Fruit fly (Drosophila melanogaster) whole organism, embryonic: ENCODE measurements around the gene CG14515.

Experiments used
- Ada2b ChIP-seq: fragments of 200-800 bp; sonication (Bioruptor generic); IDR thresholded peaks from 2 replicates; pipeline ENCODE4 v1.3.6; 2022; ENCODE audit warnings: missing biosample characterization, missing genetic modification characterization
- Blimp-1 ChIP-seq: fragments of 200-800 bp; sonication (Bioruptor generic); optimal IDR thresholded peaks from 3 replicates; lab custom pipeline; 2018; ENCODE audit warnings: missing biosample characterization, missing genetic modification characterization, mild to moderate bottlenecking, moderate library complexity, missing genetic modification reagents
- CG10209 ChIP-seq: fragments of 200-800 bp; sonication (Bioruptor generic); optimal IDR thresholded peaks from 3 replicates; lab custom pipeline; 2017; ENCODE audit warnings: missing biosample characterization, mild to moderate bottlenecking, missing genetic modification characterization, missing genetic modification reagents
- CG1024 ChIP-seq: fragments of 200-800 bp; sonication (Bioruptor generic); IDR thresholded peaks from 2 replicates; pipeline ENCODE4 v1.3.6; 2022; ENCODE audit warnings: missing biosample characterization, missing genetic modification characterization
- CG10654 ChIP-seq: fragments of 200-800 bp; sonication (Bioruptor generic); optimal IDR thresholded peaks from 2 replicates; lab custom pipeline; 2016; ENCODE audit warnings: missing biosample characterization, missing genetic modification characterization
- CG11085 ChIP-seq: fragments of 200-800 bp; sonication (Bioruptor generic); IDR thresholded peaks from 2 replicates; pipeline ENCODE4 v1.3.6; 2022; ENCODE audit warnings: missing biosample characterization, missing genetic modification characterization
- CG11696 ChIP-seq: fragments of 200-800 bp; sonication (Bioruptor generic); IDR thresholded peaks from 2 replicates; pipeline ENCODE4 v1.3.6; 2022; ENCODE audit warnings: missing biosample characterization, missing genetic modification characterization
- CG12104 ChIP-seq: fragments of 200-800 bp; sonication (Bioruptor generic); optimal IDR thresholded peaks from 3 replicates; lab custom pipeline; 2016; ENCODE audit warnings: missing biosample characterization, missing genetic modification characterization
- CG15514 ChIP-seq: fragments of 200-800 bp; sonication (Bioruptor generic); optimal IDR thresholded peaks from 3 replicates; lab custom pipeline; 2017; ENCODE audit warnings: missing biosample characterization, missing genetic modification characterization, mild to moderate bottlenecking, moderate library complexity, missing genetic modification reagents
- CG16863 ChIP-seq: fragments of 200-800 bp; sonication (Bioruptor generic); optimal IDR thresholded peaks from 3 replicates; lab custom pipeline; 2016; ENCODE audit warnings: missing biosample characterization, missing genetic modification characterization
- CG17829 ChIP-seq: fragments of 200-800 bp; optimal IDR thresholded peaks from 2 replicates; lab custom pipeline; 2019; ENCODE audit warnings: missing biosample characterization, mild to moderate bottlenecking, missing genetic modification characterization, moderate library complexity
- CG2712 ChIP-seq: fragments of 200-800 bp; optimal IDR thresholded peaks from 3 replicates; lab custom pipeline; 2019; ENCODE audit warnings: missing biosample characterization, mild to moderate bottlenecking, missing genetic modification characterization, moderate library complexity
- CG3281 ChIP-seq: fragments of 200-800 bp; sonication (Bioruptor generic); optimal IDR thresholded peaks from 3 replicates; lab custom pipeline; 2017; ENCODE audit warnings: missing biosample characterization, mild to moderate bottlenecking, missing genetic modification characterization
- CG6689 ChIP-seq: fragments of 200-800 bp; sonication (Bioruptor generic); IDR thresholded peaks from 2 replicates; pipeline ENCODE4 v1.3.6; 2022; ENCODE audit warnings: missing biosample characterization, missing genetic modification characterization
- CG7271 ChIP-seq: fragments of 200-800 bp; sonication (Bioruptor generic); optimal IDR thresholded peaks from 2 replicates; lab custom pipeline; 2018; ENCODE audit warnings: missing biosample characterization, mild to moderate bottlenecking, missing genetic modification characterization, moderate library complexity
- CG7963 ChIP-seq: fragments of 200-800 bp; sonication (Bioruptor generic); IDR thresholded peaks from 3 replicates; pipeline ENCODE4 v1.3.6; 2022; ENCODE audit warnings: missing biosample characterization, missing genetic modification characterization; ENCODE audit not compliant: partially characterized antibody
- CG9817 ChIP-seq: fragments of 200-800 bp; sonication (Bioruptor generic); optimal IDR thresholded peaks from 2 replicates; lab custom pipeline; 2018; ENCODE audit warnings: missing biosample characterization, mild to moderate bottlenecking, missing genetic modification characterization, moderate library complexity
- CrebB ChIP-seq: fragments of 200-800 bp; sonication (Bioruptor generic); optimal IDR thresholded peaks from 3 replicates; lab custom pipeline; 2018; ENCODE audit warnings: missing biosample characterization, mild to moderate bottlenecking, missing genetic modification characterization
- D19A ChIP-seq: fragments of 200-800 bp; optimal IDR thresholded peaks from 3 replicates; lab custom pipeline; 2019; ENCODE audit warnings: missing biosample characterization, mild to moderate bottlenecking, missing genetic modification characterization, moderate library complexity
- Doc3 ChIP-seq: fragments of 200-800 bp; sonication (Bioruptor generic); IDR thresholded peaks from 3 replicates; pipeline ENCODE4 v1.3.6; 2022; ENCODE audit warnings: missing biosample characterization, missing genetic modification characterization; ENCODE audit not compliant: partially characterized antibody
- E2f2 ChIP-seq: fragments of 200-800 bp; sonication (Bioruptor generic); IDR thresholded peaks from 2 replicates; pipeline ENCODE4 v1.3.6; 2022; ENCODE audit warnings: missing biosample characterization, missing genetic modification characterization
- GATAe ChIP-seq: fragments of 200-800 bp; sonication (Bioruptor generic); conservative IDR thresholded peaks from 2 replicates; pipeline ENCODE4 v1.3.6; 2022; ENCODE audit warnings: missing biosample characterization, missing genetic modification characterization
- HmgZ ChIP-seq: fragments of 200-800 bp; sonication (Bioruptor generic); optimal IDR thresholded peaks from 2 replicates; lab custom pipeline; 2018; ENCODE audit warnings: missing biosample characterization, mild to moderate bottlenecking, missing genetic modification characterization
- MTF-1 ChIP-seq: fragments of 200-800 bp; sonication (Bioruptor generic); optimal IDR thresholded peaks from 2 replicates; lab custom pipeline; 2018; ENCODE audit warnings: missing biosample characterization, mild to moderate bottlenecking, missing genetic modification characterization, borderline replicate concordance
- NK7.1 ChIP-seq: fragments of 200-800 bp; sonication (Bioruptor generic); optimal IDR thresholded peaks from 3 replicates; lab custom pipeline; 2016; ENCODE audit warnings: missing biosample characterization, missing genetic modification characterization
- Neu2 ChIP-seq: fragments of 200-800 bp; sonication (Bioruptor generic); optimal IDR thresholded peaks from 3 replicates; lab custom pipeline; 2016; ENCODE audit warnings: missing biosample characterization, missing genetic modification characterization, borderline replicate concordance
- Scr ChIP-seq: fragments of 200-800 bp; sonication (Bioruptor generic); IDR thresholded peaks from 2 replicates; pipeline ENCODE4 v1.3.6; 2022; ENCODE audit warnings: missing biosample characterization, missing genetic modification characterization; ENCODE audit not compliant: partially characterized antibody
- Side ChIP-seq: fragments of 200-800 bp; sonication (Bioruptor generic); optimal IDR thresholded peaks from 2 replicates; lab custom pipeline; 2016; ENCODE audit warnings: missing biosample characterization, missing genetic modification characterization
- YL-1 ChIP-seq: fragments of 200-800 bp; sonication (Bioruptor generic); optimal IDR thresholded peaks from 3 replicates; lab custom pipeline; 2017; ENCODE audit warnings: missing biosample characterization, mild to moderate bottlenecking, missing genetic modification characterization
- btn ChIP-seq: fragments of 200-800 bp; sonication (Bioruptor generic); optimal IDR thresholded peaks from 2 replicates; lab custom pipeline; 2016; ENCODE audit warnings: missing biosample characterization, missing genetic modification characterization
- caup ChIP-seq: fragments of 200-800 bp; sonication (Bioruptor generic); optimal IDR thresholded peaks from 3 replicates; lab custom pipeline; 2017; ENCODE audit warnings: missing biosample characterization, mild to moderate bottlenecking, missing genetic modification characterization, moderate library complexity; ENCODE audit not compliant: severe bottlenecking
- crc ChIP-seq: fragments of 200-800 bp; sonication (Bioruptor generic); optimal IDR thresholded peaks from 2 replicates; lab custom pipeline; 2016; ENCODE audit warnings: missing biosample characterization, missing genetic modification characterization
- emc ChIP-seq: fragments of 200-800 bp; sonication (Bioruptor generic); optimal IDR thresholded peaks from 2 replicates; lab custom pipeline; 2016; ENCODE audit warnings: missing biosample characterization, missing genetic modification characterization
- fd64A ChIP-seq: fragments of 200-800 bp; sonication (Bioruptor generic); optimal IDR thresholded peaks from 3 replicates; lab custom pipeline; 2018; ENCODE audit warnings: missing biosample characterization, mild to moderate bottlenecking, missing genetic modification characterization
- ftz-f1 ChIP-seq: fragments of 200-800 bp; sonication (Bioruptor generic); optimal IDR thresholded peaks from 2 replicates; lab custom pipeline; 2016; ENCODE audit warnings: missing biosample characterization, missing genetic modification characterization
- gt ChIP-seq: fragments of 200-800 bp; sonication (Bioruptor generic); IDR thresholded peaks from 2 replicates; pipeline ENCODE4 v1.3.6; 2022; ENCODE audit warnings: missing biosample characterization, missing genetic modification characterization
- inv ChIP-seq: fragments of 200-800 bp; sonication (Bioruptor generic); IDR thresholded peaks from 2 replicates; pipeline ENCODE4 v1.3.6; 2022; ENCODE audit warnings: missing biosample characterization, missing genetic modification characterization; ENCODE audit not compliant: partially characterized antibody
- lov ChIP-seq, 2 experiments: fragments of 200-800 bp in 1 of 2; fragments of >200 bp in 1 of 2; sonication (Bioruptor generic) in 1 of 2; IDR thresholded peaks in 1 of 2; optimal IDR thresholded peaks in 1 of 2; 2 replicates in 1 of 2; 3 replicates in 1 of 2; pipeline versions ENCODE4 v1.3.6 to Lab custom; 2017 to 2022; ENCODE audit warnings: missing biosample characterization in 1 of 2, missing genetic modification characterization in 1 of 2
- odd ChIP-seq: fragments of 200-800 bp; sonication (Bioruptor generic); optimal IDR thresholded peaks from 2 replicates; lab custom pipeline; 2017; ENCODE audit warnings: missing biosample characterization, mild to moderate bottlenecking, missing genetic modification characterization
- pb ChIP-seq: fragments of 200-800 bp; sonication (Bioruptor generic); optimal IDR thresholded peaks from 3 replicates; lab custom pipeline; 2016; ENCODE audit warnings: missing biosample characterization, missing genetic modification characterization
- pum ChIP-seq: fragments of 200-800 bp; sonication (Bioruptor generic); optimal IDR thresholded peaks from 2 replicates; lab custom pipeline; 2016; ENCODE audit warnings: missing biosample characterization, missing genetic modification characterization
- stc ChIP-seq: fragments of 200-800 bp; sonication (Bioruptor generic); IDR thresholded peaks from 2 replicates; pipeline ENCODE4 v1.3.6; 2022; ENCODE audit warnings: missing biosample characterization, missing genetic modification characterization
- tna ChIP-seq: fragments of 200-800 bp; sonication (Bioruptor generic); IDR thresholded peaks from 2 replicates; pipeline ENCODE4 v1.3.6; 2022; ENCODE audit warnings: missing biosample characterization, missing genetic modification characterization; ENCODE audit not compliant: partially characterized antibody
- unpg ChIP-seq: fragments of 200-800 bp; sonication (Bioruptor generic); optimal IDR thresholded peaks from 3 replicates; lab custom pipeline; 2018; ENCODE audit warnings: missing biosample characterization, mild to moderate bottlenecking, missing genetic modification characterization, moderate library complexity
- usp ChIP-seq: fragments of >200 bp; optimal IDR thresholded peaks from 2 replicates; lab custom pipeline; 2017; ENCODE audit warnings: missing biosample characterization, missing genetic modification characterization
- vfl ChIP-seq: fragments of 200-800 bp; sonication (Bioruptor generic); optimal IDR thresholded peaks from 2 replicates; lab custom pipeline; 2016; ENCODE audit warnings: missing biosample characterization, missing genetic modification characterization

CG14515 gene

DNA sequence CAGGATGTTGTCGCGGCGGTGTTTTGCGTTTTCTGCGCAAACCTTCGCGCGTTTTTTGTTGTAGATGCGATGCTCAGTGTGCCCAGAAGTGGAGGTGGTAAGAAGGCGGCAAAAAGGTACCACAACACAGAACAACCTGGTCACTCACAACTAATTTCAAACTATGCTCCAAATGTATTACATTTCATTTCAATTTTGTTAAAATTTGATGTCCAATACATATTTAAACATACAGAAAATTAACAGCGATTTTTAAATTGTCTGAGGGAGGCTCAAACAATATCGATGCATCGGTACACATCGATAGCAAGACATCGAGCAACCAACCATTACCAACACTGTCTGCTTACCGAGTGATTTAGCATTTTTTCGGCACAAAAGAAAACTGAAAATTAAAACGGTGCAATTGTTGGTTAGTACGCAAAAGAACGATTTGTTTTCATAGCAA is 44.1 kb upstream of the CG14515 start, which contains the start of the genes Slbp and Rpn2 (continued):
- TF ChIP-seq CrebB (tag; lab: Kevin White, UChicago) (no peak), Neu2 (no peak), gt (GFP tag; lab: Robert Waterston, UW) (no peak), unpg (GFP tag; lab: Kevin White, UChicago) (peak; percentile 39), CG6689 (GFP tag; lab: Robert Waterston, UW) (no peak), Doc3 (GFP tag; lab: Robert Waterston, UW) (peak; percentile 95), GATAe (GFP tag; lab: Robert Waterston, UW) (no peak), CG17829 (peak; percentile 64), CG2712 (tag; lab: Kevin White, UChicago) (peak; percentile 55), tna (GFP tag; lab: Robert Waterston, UW) (peak; percentile 74), crc (GFP tag; lab: Kevin White, UChicago) (no peak), D19A (tag; lab: Kevin White, UChicago) (no peak), CG9817 (tag; lab: Kevin White, UChicago) (peak; percentile 19), lov (optimal IDR thresholded peaks at IDR 0.05; lab: Kevin White, UChicago) (no peak), lov (GFP tag; IDR thresholded peaks at IDR 0.05; lab: Robert Waterston, UW) (no peak), NK7.1 (GFP tag; lab: Kevin White, UChicago) (no peak), Scr (peak; percentile 94), Ada2b (GFP tag; lab: Robert Waterston, UW) (no peak), emc (GFP tag; lab: Kevin White, UChicago) (no peak), E2f2 (GFP tag; lab: Robert Waterston, UW) (peak; percentile 81), Blimp-1 (GFP tag; lab: Kevin White, UChicago) (no peak), odd (GFP tag; lab: Kevin White, UChicago) (no peak), Side (GFP tag; lab: Kevin White, UChicago) (peak; percentile 60), caup (peak; percentile 10), CG7963 (GFP tag; lab: Robert Waterston, UW) (peak; percentile 80)
- TF ChIP-seq, all 482 proteins: peak for 215

DNA sequence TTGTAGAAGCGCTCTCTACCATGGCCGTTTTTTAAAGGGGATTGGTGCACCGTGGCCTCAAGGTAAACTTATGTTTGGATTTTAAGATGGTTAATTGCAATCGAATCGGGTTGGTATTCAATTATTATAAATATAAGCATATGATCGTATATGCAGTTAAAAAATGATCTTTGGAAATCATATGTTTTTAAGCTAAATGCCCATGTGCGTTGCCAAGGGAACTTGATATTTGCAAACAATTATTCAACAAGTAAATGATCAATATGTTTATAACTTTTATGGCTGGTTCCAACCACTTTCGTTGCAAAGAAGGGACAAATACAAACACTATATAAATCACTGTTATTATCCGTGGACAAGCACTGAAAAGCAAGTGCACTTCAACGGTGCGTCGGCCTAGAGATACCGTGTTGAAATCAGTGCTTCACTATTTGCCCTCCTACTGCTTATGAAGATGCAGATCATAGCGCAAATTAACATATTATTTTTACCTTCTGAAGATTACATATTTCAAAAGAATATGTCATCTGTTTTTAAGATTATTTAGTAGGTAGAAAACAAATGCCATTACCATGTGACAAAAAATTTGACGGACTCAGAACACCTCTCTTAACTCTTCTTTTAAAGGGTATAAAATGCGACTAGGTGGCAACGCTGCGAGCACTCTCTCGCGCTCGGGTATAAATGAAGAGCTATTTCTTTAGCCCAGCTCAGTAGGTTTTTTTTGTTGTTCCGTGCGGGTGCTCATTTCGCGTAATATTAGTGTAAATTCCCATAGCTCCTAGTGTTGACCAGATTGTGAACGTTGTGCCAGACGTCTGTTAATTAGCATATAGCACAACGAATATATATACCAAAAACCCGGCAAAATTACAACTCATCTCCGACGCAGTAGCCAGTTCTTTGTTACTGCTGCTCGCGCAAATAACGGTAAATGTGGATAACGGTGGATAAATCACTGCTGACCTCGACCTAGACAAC is 39.6 kb upstream of the CG14515 start, which contains the start of gene rdog:
Gene rdog (plus strand): TSS at position 705 of the 981 bp plus-strand sequence.
- TF ChIP-seq CG16863 (GFP tag; lab: Kevin White, UChicago) (peak; percentile 83), ftz-f1 (peak; percentile 15), inv (GFP tag; lab: Robert Waterston, UW) (no peak), CG11696 (GFP tag; lab: Robert Waterston, UW) (no peak), stc (GFP tag; lab: Robert Waterston, UW) (peak; percentile 57; the same call in 1 of the 2 replicates), pum (GFP tag; lab: Kevin White, UChicago) (peak; percentile 83), CG10209 (peak; percentile 81), HmgZ (peak; percentile 81), CG11085 (GFP tag; lab: Robert Waterston, UW) (no peak), fd64A (no peak), vfl (peak; percentile 49), CG3281 (GFP tag; lab: Kevin White, UChicago) (peak; percentile 84), usp (GFP tag; lab: Kevin White, UChicago) (no peak), odd (GFP tag; lab: Kevin White, UChicago) (peak; percentile 71), CG10654 (peak; percentile 70), CG15514 (GFP tag; lab: Kevin White, UChicago) (peak; percentile 67), YL-1 (GFP tag; lab: Kevin White, UChicago) (peak; percentile 75), btn (peak; percentile 62), CG1024 (GFP tag; lab: Robert Waterston, UW) (peak; percentile 31; the same call in 1 of the 2 replicates), CG12104 (GFP tag; lab: Kevin White, UChicago) (peak; percentile 78), MTF-1 (no peak), CG2712 (tag; lab: Kevin White, UChicago) (no peak), pb (GFP tag; lab: Kevin White, UChicago) (peak; percentile 28), CG7271 (no peak)
